Fruit fly (Drosophila melanogaster): ENCODE data around the gene mura.
A peak's percentile ranks its signal among the peaks of the same experiment; 100 is the strongest.

mura gene

dm6 chr3R:9581089-9581520, 29.5 kb upstream of the mura start, which contains the start of gene CG8301 (continued):
- TF ChIP-seq tio (GFP tag; optimal IDR thresholded peaks at IDR 0.05) (no peak), CG7357 (GFP tag; IDR thresholded peaks at IDR 0.05) (no peak), crc (GFP tag; optimal IDR thresholded peaks at IDR 0.05) (no peak), onecut (GFP tag; IDR thresholded peaks at IDR 0.05) (peak; percentile 18; the same call in 1 of the 2 replicates), CG31441 (GFP tag; IDR thresholded peaks at IDR 0.05) (peak; percentile 46), CG3407 (GFP tag; optimal IDR thresholded peaks at IDR 0.05) (no peak), Camta (GFP tag; optimal IDR thresholded peaks at IDR 0.05) (peak; percentile 14), CG18599 (GFP tag; optimal IDR thresholded peaks at IDR 0.05) (peak; percentile 41), CG15514 (GFP tag; optimal IDR thresholded peaks at IDR 0.05) (peak; percentile 48), Sox102F (GFP tag; optimal IDR thresholded peaks at IDR 0.05) (peak; percentile 50), Atf-2 (GFP tag; optimal IDR thresholded peaks at IDR 0.05) (no peak), Sin3A (optimal IDR thresholded peaks at IDR 0.05) (no peak), CG10366 (GFP tag; IDR thresholded peaks at IDR 0.05) (peak; percentile 45; the same call in 1 of the 2 replicates), CoRest (tag; optimal IDR thresholded peaks at IDR 0.05) (peak; percentile 15), run (tag; optimal IDR thresholded peaks at IDR 0.05) (no peak), CG30403 (GFP tag; optimal IDR thresholded peaks at IDR 0.05) (peak; percentile 39), CG32532 (GFP tag; IDR thresholded peaks at IDR 0.05) (peak; percentile 60; the same call in 1 of the 2 replicates), CG13424 (tag; optimal IDR thresholded peaks at IDR 0.05) (peak; percentile 53), Bgb (GFP tag; IDR thresholded peaks at IDR 0.05; ENCODE audit: partially characterized antibody) (peak; percentile 18; the same call in 1 of the 2 replicates), ash1 (GFP tag; optimal IDR thresholded peaks at IDR 0.05) (no peak), pzg (GFP tag; optimal IDR thresholded peaks at IDR 0.05) (peak; percentile 10), CG5180 (GFP tag; optimal IDR thresholded peaks at IDR 0.05) (peak; percentile 20), pum (GFP tag; optimal IDR thresholded peaks at IDR 0.05) (no peak), her (GFP tag; optimal IDR thresholded peaks at IDR 0.05) (no peak), CG15073 (GFP tag; optimal IDR thresholded peaks at IDR 0.05) (no peak), bowl (GFP tag; IDR thresholded peaks at IDR 0.05) (no peak), eyg (GFP tag; optimal IDR thresholded peaks at IDR 0.05) (no peak), zf30C (GFP tag; optimal IDR thresholded peaks at IDR 0.05) (peak; percentile 70), CG34376 (GFP tag; optimal IDR thresholded peaks at IDR 0.05) (peak; percentile 15), Abd-B (GFP tag; optimal IDR thresholded peaks at IDR 0.05) (no peak), CG7839 (tag; optimal IDR thresholded peaks at IDR 0.05) (peak; percentile 45), CG9817 (tag; optimal IDR thresholded peaks at IDR 0.05) (no peak), lilli (GFP tag; optimal IDR thresholded peaks at IDR 0.05) (peak; percentile 49), Fer1 (GFP tag; optimal IDR thresholded peaks at IDR 0.05) (peak; percentile 72), CG11696 (GFP tag; IDR thresholded peaks at IDR 0.05) (no peak), Fer3 (tag; optimal IDR thresholded peaks at IDR 0.05) (peak; percentile 30), Oli (tag; optimal IDR thresholded peaks at IDR 0.05) (peak; percentile 24), nmo (GFP tag; optimal IDR thresholded peaks at IDR 0.05) (no peak), E2f2 (GFP tag; IDR thresholded peaks at IDR 0.05) (peak; percentile 28; the same call in 1 of the 2 replicates), Ada2b (GFP tag; IDR thresholded peaks at IDR 0.05) (no peak), NFAT (GFP tag; IDR thresholded peaks at IDR 0.05) (peak; percentile 16; the same call in 1 of the 2 replicates), Dip2 (GFP tag; IDR thresholded peaks at IDR 0.05) (no peak), mam (GFP tag; optimal IDR thresholded peaks at IDR 0.05) (peak; percentile 24), CG8924 (tag; optimal IDR thresholded peaks at IDR 0.05) (peak; percentile 31), bcd (GFP tag; optimal IDR thresholded peaks at IDR 0.05) (peak; percentile 1), vvl (GFP tag; IDR thresholded peaks at IDR 0.05) (peak; percentile 46; the same call in 1 of the 2 replicates), cas (GFP tag; IDR thresholded peaks at IDR 0.05) (no peak), CG9876 (GFP tag; optimal IDR thresholded peaks at IDR 0.05) (no peak), org-1 (GFP tag; optimal IDR thresholded peaks at IDR 0.05) (peak; percentile 7), az2 (GFP tag; optimal IDR thresholded peaks at IDR 0.05) (peak; percentile 5), jumu (GFP tag; optimal IDR thresholded peaks at IDR 0.05) (no peak)
